Worm (Caenorhabditis elegans): Measurements from ENCODE around the gene nhr-182.

- TF ChIP-seq eyg-1 (tag; optimal IDR thresholded peaks at IDR 0.05) (no peak), fkh-10 (GFP tag; optimal IDR thresholded peaks at IDR 0.05) (no peak), C38D4.7 (GFP tag; optimal IDR thresholded peaks at IDR 0.05) (no peak), ceh-2 (tag; optimal IDR thresholded peaks at IDR 0.05) (no peak), ceh-30 (tag; optimal IDR thresholded peaks at IDR 0.05) (no peak)
These were observed 10.4 kb downstream of the nhr-182 start, which contains the start of gene cyp-33C6 for ce11 chrV:2249310-2249709.

All from whole organism, late embryonic.